Worm (Caenorhabditis elegans): ENCODE data around the gene bris-1.

- TF ChIP-seq ceh-88 (GFP tag; IDR thresholded peaks at IDR 0.05) (no peak), nhr-12 (tag; optimal IDR thresholded peaks at IDR 0.05) (no peak), isw-1 (GFP tag; IDR thresholded peaks at IDR 0.05) (no peak), pag-3 (tag; optimal IDR thresholded peaks at IDR 0.05; ENCODE audit: borderline replicate concordance, insufficient read depth) (no peak), C34B4.2 (tag; optimal IDR thresholded peaks at IDR 0.05) (no peak), nhr-77 (tag; optimal IDR thresholded peaks at IDR 0.05) (no peak), nhr-11 (tag; optimal IDR thresholded peaks at IDR 0.05) (no peak), zip-4 (GFP tag; optimal IDR thresholded peaks at IDR 0.05) (no peak), unc-86 (tag; optimal IDR thresholded peaks at IDR 0.05) (no peak)
These were observed 53.7 kb downstream of the bris-1 start for ce11 chrIV:3765457-3765856.
